Worm (Caenorhabditis elegans): Measurements from ENCODE around the gene T22B7.8.

T22B7.8 gene

ce11 chrX:5686065-5686464 is 54.3 kb downstream of the T22B7.8 start, which contains the start of gene set-20 (continued):
- TF ChIP-seq ceh-31 (tag; optimal IDR thresholded peaks at IDR 0.05), result peak; percentile 92
- TF ChIP-seq ref-2 (tag; optimal IDR thresholded peaks at IDR 0.05), result peak; percentile 75
- no peak for TF ChIP-seq pqm-1 (tag; optimal IDR thresholded peaks at IDR 0.05)
- TF ChIP-seq pha-2 (tag; optimal IDR thresholded peaks at IDR 0.05), result peak; percentile 64
- peak; percentile 34 for TF ChIP-seq T23F11.4 (GFP tag; optimal IDR thresholded peaks at IDR 0.05)
- TF ChIP-seq dve-1 (tag; optimal IDR thresholded peaks at IDR 0.05), result peak; percentile 45

Measured in whole organism, late embryonic.